Fruit fly (Drosophila melanogaster): Measurements from ENCODE around the gene CG18223.

CG18223 gene

DNA sequence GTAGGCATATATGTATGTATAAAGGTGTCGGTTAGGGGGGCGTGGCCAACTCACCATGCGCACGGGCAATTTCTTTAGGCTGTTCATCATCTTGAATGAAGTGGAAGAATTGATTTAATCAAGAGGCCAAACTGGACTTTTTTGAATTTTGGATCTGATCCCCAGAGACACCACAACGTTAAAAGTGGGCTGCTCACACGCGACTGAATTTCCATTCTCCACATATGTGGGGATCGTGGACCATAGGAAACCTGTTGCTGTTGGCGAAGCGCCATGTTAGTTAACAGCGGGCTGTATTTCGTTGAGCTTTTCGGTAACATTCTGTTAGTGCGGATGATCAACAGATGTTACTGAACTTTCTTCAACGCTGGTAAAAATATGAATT, 22.0 kb downstream of the CG18223 start, which contains the start of gene CG3902 (continued):
- TF ChIP-seq ham (GFP tag; IDR thresholded peaks at IDR 0.05) (no peak; the same call in 1 of the 2 replicates), H2.0 (GFP tag; IDR thresholded peaks at IDR 0.05) (no peak), CG14014 (GFP tag; IDR thresholded peaks at IDR 0.05) (no peak), lab (GFP tag; optimal IDR thresholded peaks at IDR 0.05) (peak; percentile 65), CG17912 (GFP tag; optimal IDR thresholded peaks at IDR 0.05) (no peak), Drgx (GFP tag; IDR thresholded peaks at IDR 0.05) (no peak), CG4730 (GFP tag; IDR thresholded peaks at IDR 0.05) (no peak), CG10654 (GFP tag; optimal IDR thresholded peaks at IDR 0.05) (no peak), crc (GFP tag; optimal IDR thresholded peaks at IDR 0.05) (no peak), MESR4 (GFP tag; optimal IDR thresholded peaks at IDR 0.05) (peak; percentile 42), CG3407 (GFP tag; optimal IDR thresholded peaks at IDR 0.05) (no peak), lmd (GFP tag; IDR thresholded peaks at IDR 0.05) (no peak; the same call in 1 of the 2 replicates), ara (GFP tag; IDR thresholded peaks at IDR 0.05) (no peak), sr (GFP tag; IDR thresholded peaks at IDR 0.05) (no peak; the same call in 2 of the 3 replicates), CG11723 (GFP tag; optimal IDR thresholded peaks at IDR 0.05) (no peak), CG17829 (tag; optimal IDR thresholded peaks at IDR 0.05) (no peak), knrl (GFP tag; IDR thresholded peaks at IDR 0.05; ENCODE audit: partially characterized antibody) (no peak), CG16779 (GFP tag; IDR thresholded peaks at IDR 0.05) (no peak), CG31388 (GFP tag; optimal IDR thresholded peaks at IDR 0.05) (no peak), Doc2 (GFP tag; IDR thresholded peaks at IDR 0.05) (no peak), CG2120 (GFP tag; optimal IDR thresholded peaks at IDR 0.05) (peak; percentile 3), CG6791 (GFP tag; IDR thresholded peaks at IDR 0.05; ENCODE audit: partially characterized antibody) (peak; percentile 28; the same call in 1 of the 3 replicates), Atf6 (GFP tag; IDR thresholded peaks at IDR 0.05) (peak; percentile 60; the same call in 1 of the 2 replicates), cg (GFP tag; optimal IDR thresholded peaks at IDR 0.05) (no peak), Eip74EF (GFP tag; optimal IDR thresholded peaks at IDR 0.05) (peak in 1 of 2 experiments; percentile 19), CG7928 (GFP tag; optimal IDR thresholded peaks at IDR 0.05) (no peak), CG1024 (GFP tag; IDR thresholded peaks at IDR 0.05) (no peak), MBD-R2 (GFP tag; IDR thresholded peaks at IDR 0.05) (0 out of 2 replicates have a peak, but pooled peaks have one; percentile 8), sd (tag; optimal IDR thresholded peaks at IDR 0.05) (peak; percentile 7), Scr (GFP tag; IDR thresholded peaks at IDR 0.05; ENCODE audit: partially characterized antibody) (no peak), Hand (GFP tag; optimal IDR thresholded peaks at IDR 0.05) (peak; percentile 49), salm (tag; optimal IDR thresholded peaks at IDR 0.05) (no peak), her (GFP tag; optimal IDR thresholded peaks at IDR 0.05) (peak; percentile 24), psq (GFP tag; optimal IDR thresholded peaks at IDR 0.05) (no peak), Ada2b (GFP tag; IDR thresholded peaks at IDR 0.05) (no peak), B-H1 (GFP tag; IDR thresholded peaks at IDR 0.05) (no peak), Fer3 (tag; optimal IDR thresholded peaks at IDR 0.05) (peak; percentile 20), kay (GFP tag; optimal IDR thresholded peaks at IDR 0.05) (no peak), CG15269 (tag; optimal IDR thresholded peaks at IDR 0.05) (peak; percentile 25), CG10209 (GFP tag; optimal IDR thresholded peaks at IDR 0.05) (no peak), ato (GFP tag; IDR thresholded peaks at IDR 0.05; ENCODE audit: partially characterized antibody) (0 out of 2 replicates have a peak, but pooled peaks have one; percentile 41), Neu2 (GFP tag; optimal IDR thresholded peaks at IDR 0.05; ENCODE audit: borderline replicate concordance) (no peak), Rx (GFP tag; IDR thresholded peaks at IDR 0.05) (no peak), CG2712 (tag; optimal IDR thresholded peaks at IDR 0.05) (no peak), dmrt11E (tag; optimal IDR thresholded peaks at IDR 0.05) (no peak), CG17568 (GFP tag; optimal IDR thresholded peaks at IDR 0.05) (peak; percentile 49), CG5180 (GFP tag; optimal IDR thresholded peaks at IDR 0.05) (no peak), zf30C (GFP tag; optimal IDR thresholded peaks at IDR 0.05) (no peak), Meics (GFP tag; optimal IDR thresholded peaks at IDR 0.05) (peak; percentile 46), Mes4 (GFP tag; optimal IDR thresholded peaks at IDR 0.05) (no peak), fd3F (GFP tag; optimal IDR thresholded peaks at IDR 0.05) (no peak)
